Worm (Caenorhabditis elegans): ENCODE measurements around the gene Y73B3B.3.
A peak's percentile ranks its signal among the peaks of the same experiment; 100 is the strongest.
"Not testable (repeated sequence)": the region's sequence is repeated elsewhere in the genome, so short reads cannot be mapped to it uniquely, and the experiment has no call there.

Y73B3B.3 gene

ce11 chrX:209695-210094 lies at the start of gene Y73B3B.3:
Gene Y73B3B.3 (plus strand): TSS chrX:209995.
- TF ChIP-seq flt-1 (GFP tag; IDR thresholded peaks at IDR 0.05); hmg-4 (GFP tag; optimal IDR thresholded peaks at IDR 0.05); F13C5.2 (tag; optimal IDR thresholded peaks at IDR 0.05): not testable (repeated sequence)

ce11 chrX:163034-163433 lies 46.8 kb upstream of the Y73B3B.3 start, which contains the start of gene tmed-12:
Gene tmed-12 (minus strand): TSS chrX:163134.
- TF ChIP-seq flt-1 (GFP tag; IDR thresholded peaks at IDR 0.05); hmg-4 (GFP tag; optimal IDR thresholded peaks at IDR 0.05); tbx-37 (GFP tag; conservative IDR thresholded peaks at IDR 0.05): not testable (repeated sequence)

- TF ChIP-seq pes-1 (GFP tag; IDR thresholded peaks at IDR 0.05): 0 out of 2 replicates have a peak, but pooled peaks have one; percentile 26
Observed at ce11 chrX:169569-169968, 40.2 kb upstream of the Y73B3B.3 start.

DNA sequence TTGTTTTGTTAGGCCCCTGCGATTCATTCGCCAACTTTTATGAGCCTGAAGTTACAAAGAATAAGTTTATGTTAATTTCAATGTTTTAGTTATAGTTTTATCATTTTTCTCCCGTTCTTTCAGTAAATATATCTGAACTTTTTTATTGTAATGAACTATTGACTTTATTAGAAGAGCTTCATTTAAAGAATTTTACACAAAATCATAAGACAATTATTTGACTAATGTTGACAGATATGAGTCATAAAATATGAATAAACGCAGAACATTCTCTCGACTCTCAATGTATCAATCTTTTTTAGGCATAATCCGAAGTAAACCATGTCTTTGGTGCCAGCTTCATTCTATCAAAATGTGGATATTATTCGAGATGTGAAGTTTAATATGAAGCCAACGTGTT lies 32.7 kb upstream of the Y73B3B.3 start, which contains the start of the genes T08D2.5 and T08D2.4:
TSS of gene T08D2.5 (plus strand) at position 301 of the 400 bp plus-strand sequence.
TSS of gene T08D2.4 (plus strand) at position 322 of the 400 bp plus-strand sequence.
- no peak for TF ChIP-seq aly-1 (tag; optimal IDR thresholded peaks at IDR 0.05)
- no peak for TF ChIP-seq tbx-37 (GFP tag; conservative IDR thresholded peaks at IDR 0.05)
- no peak for TF ChIP-seq B0310.2 (tag; optimal IDR thresholded peaks at IDR 0.05)
- no peak for TF ChIP-seq ets-7 (tag; optimal IDR thresholded peaks at IDR 0.05)
- TF ChIP-seq scrt-1 (GFP tag; IDR thresholded peaks at IDR 0.05): no peak
- no peak for TF ChIP-seq sea-1 (GFP tag; conservative IDR thresholded peaks at IDR 0.05)
- TF ChIP-seq F13C5.2 (tag; optimal IDR thresholded peaks at IDR 0.05): no peak
- no peak for TF ChIP-seq ama-1 (optimal IDR thresholded peaks at IDR 0.05)
- TF ChIP-seq ceh-36 (tag; optimal IDR thresholded peaks at IDR 0.05): no peak
- no peak for TF ChIP-seq hmbx-1 (tag; optimal IDR thresholded peaks at IDR 0.05)
- TF ChIP-seq tra-4 (tag; optimal IDR thresholded peaks at IDR 0.05): no peak
- TF ChIP-seq hnd-1 (tag; optimal IDR thresholded peaks at IDR 0.05): no peak
- TF ChIP-seq hmg-4 (GFP tag; optimal IDR thresholded peaks at IDR 0.05): no peak

DNA sequence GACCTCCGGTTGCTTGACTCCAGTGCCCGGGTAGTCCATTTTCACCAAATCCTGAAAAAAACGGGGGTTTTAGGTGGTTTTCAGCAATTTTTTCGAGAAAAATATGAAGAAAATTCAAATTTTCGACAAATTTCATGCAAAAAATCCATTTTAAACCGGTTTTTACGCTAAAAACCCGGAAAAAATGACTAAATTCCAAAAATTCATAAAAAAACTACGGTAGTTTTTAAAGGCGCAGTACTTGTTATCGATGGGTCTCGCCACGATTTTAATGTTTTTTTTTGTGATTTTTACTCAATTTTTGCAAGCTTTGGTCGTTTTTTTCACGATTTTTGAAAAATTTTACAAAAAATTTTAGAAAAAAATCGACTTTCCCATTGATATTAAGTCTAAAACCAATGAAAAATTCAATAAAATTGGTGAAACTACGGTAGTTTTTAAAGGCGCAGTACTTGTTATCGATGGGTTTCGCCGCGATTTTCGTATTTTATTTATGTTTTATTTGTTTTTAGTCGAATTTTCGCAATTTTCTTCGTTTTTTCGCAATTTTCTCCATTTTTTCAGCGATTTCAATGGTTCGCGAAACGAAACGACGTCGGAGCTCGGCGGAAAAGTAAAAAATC lies 27.6 kb upstream of the Y73B3B.3 start, which contains the start of the genes T08D2.6 and chkr-1:
TSS of gene T08D2.6 (minus strand) at position 51 of the 623 bp plus-strand sequence.
TSS of gene chkr-1 (plus strand) at position 573 of the 623 bp plus-strand sequence.
- TF ChIP-seq F13C5.2 (tag; optimal IDR thresholded peaks at IDR 0.05); scrt-1 (GFP tag; IDR thresholded peaks at IDR 0.05); tbx-37 (GFP tag; conservative IDR thresholded peaks at IDR 0.05): not testable (repeated sequence)

DNA sequence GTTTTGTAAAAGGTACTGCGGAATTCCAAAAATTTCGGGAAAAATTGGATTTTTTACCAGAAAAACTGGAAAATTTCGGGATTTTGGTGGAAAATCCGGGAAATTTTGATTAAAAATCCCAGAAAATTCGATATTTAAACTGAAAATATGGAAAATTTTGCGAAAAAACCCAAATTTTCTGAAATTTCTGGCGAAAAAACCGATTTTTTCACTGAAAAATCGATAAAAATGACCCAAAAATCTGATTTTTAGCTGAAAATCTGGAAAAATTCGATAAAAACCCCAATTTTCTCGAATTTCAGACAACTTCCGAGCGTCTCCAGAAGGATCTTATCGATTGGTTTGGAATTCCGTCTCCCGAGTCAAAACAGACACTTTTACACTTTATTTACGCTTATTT lies 17.3 kb upstream of the Y73B3B.3 start, which contains the start of gene T08D2.8:
TSS of gene T08D2.8 (plus strand) at position 301 of the 400 bp plus-strand sequence.
- TF ChIP-seq hmg-4 (GFP tag; optimal IDR thresholded peaks at IDR 0.05) (no peak), hnd-1 (tag; optimal IDR thresholded peaks at IDR 0.05) (no peak), hmbx-1 (tag; optimal IDR thresholded peaks at IDR 0.05) (no peak), tra-4 (tag; optimal IDR thresholded peaks at IDR 0.05) (no peak), sea-1 (GFP tag; conservative IDR thresholded peaks at IDR 0.05) (no peak), tbx-11 (GFP tag; IDR thresholded peaks at IDR 0.05) (no peak), scrt-1 (GFP tag; IDR thresholded peaks at IDR 0.05) (no peak), ceh-13 (GFP tag; optimal IDR thresholded peaks at IDR 0.05) (no peak), aly-1 (tag; optimal IDR thresholded peaks at IDR 0.05) (no peak), ceh-36 (tag; optimal IDR thresholded peaks at IDR 0.05) (no peak), B0310.2 (tag; optimal IDR thresholded peaks at IDR 0.05) (no peak), F13C5.2 (tag; optimal IDR thresholded peaks at IDR 0.05) (no peak), flt-1 (GFP tag; IDR thresholded peaks at IDR 0.05) (no peak), pes-1 (GFP tag; IDR thresholded peaks at IDR 0.05) (no peak), tbx-37 (GFP tag; conservative IDR thresholded peaks at IDR 0.05) (no peak)

DNA sequence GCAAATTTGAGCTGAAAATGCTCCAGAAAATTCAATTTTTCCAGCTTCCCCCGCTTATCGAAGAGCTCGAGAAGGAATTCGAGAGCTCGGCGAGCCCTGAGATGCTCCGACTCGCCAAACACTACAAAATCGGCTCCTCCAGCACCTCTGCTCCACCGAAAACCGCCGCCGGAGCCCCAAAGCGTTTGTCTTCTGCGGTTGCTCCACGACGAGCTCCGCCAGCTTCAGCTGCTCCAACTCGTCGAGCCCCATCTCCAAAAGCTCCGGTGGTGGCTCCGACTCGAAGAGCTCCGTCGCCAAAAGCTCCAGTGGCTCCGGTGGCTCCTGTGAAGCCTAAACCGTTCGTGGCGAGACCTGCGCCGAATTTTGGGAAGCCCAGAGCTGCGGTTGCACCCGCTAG lies 13.4 kb upstream of the Y73B3B.3 start:
- TF ChIP-seq pes-1 (GFP tag; IDR thresholded peaks at IDR 0.05) (no peak), B0310.2 (tag; optimal IDR thresholded peaks at IDR 0.05) (no peak)

DNA sequence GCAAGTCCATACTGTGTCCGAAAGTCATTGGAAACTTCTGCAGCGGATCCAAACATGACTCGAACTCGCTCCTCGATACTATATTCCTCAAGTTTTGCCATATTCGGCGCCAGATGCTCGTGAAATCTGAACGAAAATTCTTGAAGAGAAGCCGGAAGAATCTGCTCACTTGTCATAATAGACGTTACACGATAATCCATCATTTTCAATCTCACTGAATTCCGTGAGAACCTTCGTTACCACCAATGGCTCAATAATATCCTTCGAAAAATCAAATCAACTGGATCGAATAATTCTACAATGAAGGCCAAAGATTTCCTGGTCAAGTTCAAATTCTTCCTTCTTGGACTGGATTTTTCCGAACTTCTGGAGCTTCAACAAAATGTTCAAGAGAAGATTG lies 1.3 kb downstream of the Y73B3B.3 start, which contains the start of gene Y73B3B.1:
TSS of gene Y73B3B.1 (minus strand) at position 101 of the 400 bp plus-strand sequence.
- TF ChIP-seq hmg-4 (GFP tag; optimal IDR thresholded peaks at IDR 0.05); ceh-36 (tag; optimal IDR thresholded peaks at IDR 0.05); hmbx-1 (tag; optimal IDR thresholded peaks at IDR 0.05): not testable (repeated sequence)

DNA sequence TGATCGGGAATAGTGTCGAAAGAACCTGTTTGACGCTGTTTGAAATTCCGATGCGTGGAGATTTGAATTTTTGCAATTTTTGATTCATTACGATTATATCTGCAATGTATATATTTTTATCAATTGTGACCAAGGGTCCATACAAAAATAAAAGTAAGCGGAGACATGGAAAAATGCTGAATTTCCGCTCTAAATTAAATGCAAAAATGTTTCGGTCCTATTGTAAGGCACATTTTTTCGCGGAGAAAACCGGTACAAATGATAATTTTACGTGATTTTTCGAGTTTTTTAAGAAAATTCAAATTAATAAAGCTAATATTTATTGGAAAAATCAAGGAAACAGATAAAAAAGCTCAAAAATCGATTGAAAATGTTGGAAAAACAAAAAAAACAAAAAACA lies 5.7 kb downstream of the Y73B3B.3 start, which contains the start of gene set-28:
TSS of gene set-28 (minus strand) at position 101 of the 400 bp plus-strand sequence.
- not testable (repeated sequence) for TF ChIP-seq ets-7 (tag; optimal IDR thresholded peaks at IDR 0.05); sea-1 (GFP tag; conservative IDR thresholded peaks at IDR 0.05); F13C5.2 (tag; optimal IDR thresholded peaks at IDR 0.05)

All from whole organism, early embryonic.